Worm (Caenorhabditis elegans) whole organism, L1 larva: ENCODE results near the gene fbxa-59.

ENCODE experiments used
- ama-1 ChIP-seq: fragments of 150-350 bp; optimal IDR thresholded peaks from 2 replicates; lab custom pipeline; 2014
- lin-39 ChIP-seq: fragments of 150-350 bp; optimal IDR thresholded peaks from 2 replicates; lab custom pipeline; 2014; ENCODE audit warnings: missing biosample characterization, missing genetic modification reagents, missing genetic modification characterization
- nhr-28 ChIP-seq: fragments of 150-350 bp; optimal IDR thresholded peaks from 2 replicates; lab custom pipeline; 2014; ENCODE audit warnings: missing biosample characterization, missing genetic modification characterization

DNA sequence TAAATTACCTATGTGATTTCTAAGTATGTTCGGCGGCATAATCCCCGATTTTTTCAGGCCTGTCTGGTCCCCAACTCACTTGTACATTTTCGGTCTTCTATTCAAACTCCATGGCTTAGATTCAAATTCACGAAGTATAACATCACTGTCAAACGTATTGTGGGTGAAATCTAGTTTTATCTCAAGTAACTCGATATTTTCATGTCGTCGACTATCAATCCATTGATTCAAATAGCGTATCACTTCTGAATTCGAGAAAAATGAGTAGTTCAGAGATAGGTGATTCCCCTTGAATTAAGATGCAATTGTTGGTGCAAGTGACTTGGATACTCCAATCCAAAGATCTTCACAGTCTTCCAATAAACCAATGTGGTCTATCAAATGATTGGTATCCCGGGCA is 21.4 kb upstream of the fbxa-59 start:
- TF ChIP-seq lin-39 (tag; lab: Kevin White, UChicago) (no peak), nhr-28 (tag; lab: Kevin White, UChicago) (no peak), ama-1 (lab: Kevin White, UChicago) (no peak)
